Worm (Caenorhabditis elegans) whole organism, mixed stage, embryonic: ENCODE results near the gene F46G11.4.
A peak's percentile ranks its signal among the peaks of the same experiment; 100 is the strongest.

Experiments used
- ceh-39 ChIP-seq: fragments of 150-350 bp; optimal IDR thresholded peaks from 2 replicates; lab custom pipeline; 2014; ENCODE audit warnings: missing biosample characterization, missing genetic modification characterization
- cnd-1 ChIP-seq: fragments of 200-800 bp; sonication (Bioruptor generic); optimal IDR thresholded peaks from 2 replicates; lab custom pipeline; 2018; ENCODE audit warnings: mild to moderate bottlenecking, missing genetic modification characterization, missing compliant biosample characterization
- elt-3 ChIP-seq: fragments of 150-350 bp; optimal IDR thresholded peaks from 2 replicates; lab custom pipeline; 2014; ENCODE audit warnings: missing biosample characterization, missing genetic modification characterization
- ham-2 ChIP-seq: fragments of 200-800 bp; sonication (Bioruptor generic); optimal IDR thresholded peaks from 2 replicates; lab custom pipeline; 2018; ENCODE audit warnings: mild to moderate bottlenecking, missing genetic modification characterization, missing compliant biosample characterization
- lin-13 ChIP-seq: fragments of 150-350 bp; optimal IDR thresholded peaks from 2 replicates; lab custom pipeline; 2014; ENCODE audit warnings: missing biosample characterization, missing genetic modification characterization
- lin-32 ChIP-seq: fragments of 200-800 bp; sonication (Bioruptor generic); optimal IDR thresholded peaks from 2 replicates; lab custom pipeline; 2018; ENCODE audit warnings: mild to moderate bottlenecking, missing genetic modification characterization, missing compliant biosample characterization
- nhr-12 ChIP-seq: fragments of 150-350 bp; optimal IDR thresholded peaks from 2 replicates; lab custom pipeline; 2014; ENCODE audit warnings: missing biosample characterization, missing genetic modification characterization
- pha-4 ChIP-seq: fragments of 150-350 bp; optimal IDR thresholded peaks from 2 replicates; lab custom pipeline; 2018; ENCODE audit warnings: missing biosample characterization, missing genetic modification reagents, missing genetic modification characterization
- snpc-4 ChIP-seq: fragments of 150-350 bp; optimal IDR thresholded peaks from 2 replicates; lab custom pipeline; 2014; ENCODE audit warnings: missing biosample characterization, missing genetic modification characterization
- sptf-1 ChIP-seq: sonication (generic microtip); optimal IDR thresholded peaks from 2 replicates; lab custom pipeline; 2017; ENCODE audit warnings: mild to moderate bottlenecking, missing genetic modification characterization, moderate library complexity, missing compliant biosample characterization
- tbx-8 ChIP-seq: fragments of 200-800 bp; sonication (Bioruptor generic); optimal IDR thresholded peaks from 2 replicates; lab custom pipeline; 2018; ENCODE audit warnings: mild to moderate bottlenecking, missing genetic modification characterization, moderate library complexity, missing compliant biosample characterization
- unc-39 ChIP-seq: fragments of 150-350 bp; optimal IDR thresholded peaks from 2 replicates; lab custom pipeline; 2014; ENCODE audit warnings: missing biosample characterization, missing genetic modification characterization
- ztf-11 ChIP-seq: fragments of 150-350 bp; optimal IDR thresholded peaks from 2 replicates; lab custom pipeline; 2014; ENCODE audit warnings: missing biosample characterization, missing genetic modification characterization

- TF ChIP-seq elt-3 (tag; lab: Kevin White, UChicago) (no peak), unc-39 (tag; lab: Kevin White, UChicago) (no peak), ham-2 (GFP tag; lab: Kevin White, UChicago) (no peak), lin-32 (GFP tag; lab: Kevin White, UChicago) (no peak), ztf-11 (no peak), tbx-8 (GFP tag; lab: Kevin White, UChicago) (no peak), pha-4 (tag; lab: Kevin White, UChicago) (no peak), nhr-12 (tag; lab: Kevin White, UChicago) (no peak), lin-13 (tag; lab: Kevin White, UChicago) (peak; percentile 32), snpc-4 (tag; lab: Kevin White, UChicago) (no peak), sptf-1 (tag; lab: Kevin White, UChicago) (no peak), cnd-1 (no peak), ceh-39 (tag; lab: Kevin White, UChicago) (no peak)
Measured at ce11 chrX:5764739-5765138, 33.9 kb downstream of the F46G11.4 start.
